Worm (Caenorhabditis elegans) whole organism, L3 larva: ENCODE data around the gene F33A8.7.

Experiments used
- aly-2 ChIP-seq: fragments of 150-350 bp; optimal IDR thresholded peaks from 2 replicates; lab custom pipeline; 2014; ENCODE audit warnings: missing biosample characterization, missing genetic modification characterization
- ama-1 ChIP-seq: fragments of 150-350 bp; optimal IDR thresholded peaks from 2 replicates; lab custom pipeline; 2018
- elt-3 ChIP-seq, 3 experiments: fragments of 150-350 bp in 1 of 3; sonication (generic microtip) in 2 of 3; optimal IDR thresholded peaks; 2 replicates in 2 of 3; 4 replicates in 1 of 3; lab custom pipeline; 2014 to 2017; ENCODE audit warnings: missing biosample characterization in 3 of 3, missing genetic modification characterization in 3 of 3
- fos-1 ChIP-seq: fragments of 150-350 bp; optimal IDR thresholded peaks from 2 replicates; lab custom pipeline; 2014; ENCODE audit warnings: missing biosample characterization, missing genetic modification characterization
- lin-15B ChIP-seq: fragments of 150-350 bp; optimal IDR thresholded peaks from 2 replicates; lab custom pipeline; 2014; ENCODE audit warnings: missing biosample characterization, missing genetic modification characterization
- lsy-12 ChIP-seq: sonication (generic microtip); optimal IDR thresholded peaks from 2 replicates; lab custom pipeline; 2016; ENCODE audit warnings: mild to moderate bottlenecking, missing genetic modification characterization, missing compliant biosample characterization
- mdl-1 ChIP-seq: fragments of 150-350 bp; optimal IDR thresholded peaks from 2 replicates; lab custom pipeline; 2014; ENCODE audit warnings: missing biosample characterization, missing genetic modification characterization
- nhr-237 ChIP-seq: fragments of 150-350 bp; optimal IDR thresholded peaks from 2 replicates; lab custom pipeline; 2014; ENCODE audit warnings: missing biosample characterization, missing genetic modification characterization
- nhr-25 ChIP-seq: sonication (generic microtip); optimal IDR thresholded peaks from 2 replicates; lab custom pipeline; 2017; ENCODE audit warnings: missing biosample characterization, missing genetic modification characterization
- nhr-43 ChIP-seq: sonication (generic microtip); optimal IDR thresholded peaks from 2 replicates; lab custom pipeline; 2016; ENCODE audit warnings: mild to moderate bottlenecking, missing genetic modification characterization, missing compliant biosample characterization; ENCODE audit not compliant: poor library complexity, severe bottlenecking
- pha-4 ChIP-seq: fragments of 150-350 bp; optimal IDR thresholded peaks from 2 replicates; lab custom pipeline; 2014; ENCODE audit warnings: missing biosample characterization, missing genetic modification reagents, missing genetic modification characterization
- pqm-1 ChIP-seq: fragments of 150-350 bp; optimal IDR thresholded peaks from 2 replicates; lab custom pipeline; 2017; ENCODE audit warnings: missing biosample characterization, missing genetic modification characterization, inconsistent platforms
- skn-1 ChIP-seq: fragments of 150-350 bp; optimal IDR thresholded peaks from 2 replicates; lab custom pipeline; 2014; ENCODE audit warnings: missing biosample characterization, missing genetic modification characterization
- ztf-4 ChIP-seq: fragments of 150-350 bp; optimal IDR thresholded peaks from 2 replicates; lab custom pipeline; 2014; ENCODE audit warnings: missing biosample characterization, missing genetic modification characterization

DNA sequence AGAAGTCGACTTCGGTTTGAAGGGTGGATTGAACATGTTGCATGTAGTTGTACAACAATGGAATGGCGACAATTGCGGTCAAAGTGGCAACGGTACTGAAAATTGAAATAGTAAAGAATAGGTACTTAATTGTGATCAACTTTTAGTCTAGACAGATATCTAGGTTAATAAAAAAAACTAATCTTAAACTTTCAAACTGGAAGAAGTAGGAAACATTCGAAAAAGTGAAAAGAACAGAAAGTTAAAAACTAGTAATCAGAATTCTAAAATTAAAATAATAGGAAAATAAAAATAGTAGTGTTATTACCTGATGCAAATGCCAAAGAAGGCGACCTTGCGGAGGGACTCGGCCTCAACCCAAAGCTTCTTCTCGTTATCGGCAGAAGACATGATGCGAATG lies 9.0 kb downstream of the F33A8.7 start:
- TF ChIP-seq nhr-237 (tag; lab: Kevin White, UChicago) = no peak
- no peak for TF ChIP-seq skn-1 (tag; lab: Kevin White, UChicago)
- no peak for TF ChIP-seq lin-15B
- no peak for TF ChIP-seq mdl-1 (tag; lab: Kevin White, UChicago)
- TF ChIP-seq pha-4 = no peak
- TF ChIP-seq nhr-43 (tag; lab: Kevin White, UChicago) = no peak
- TF ChIP-seq fos-1 (tag; lab: Kevin White, UChicago) = no peak
- no peak for TF ChIP-seq ama-1 (lab: Kevin White, UChicago)
- TF ChIP-seq ztf-4 = no peak
- TF ChIP-seq nhr-25 (tag; lab: Kevin White, UChicago) = no peak
- TF ChIP-seq pqm-1 (tag; lab: Kevin White, UChicago) = no peak
- no peak for TF ChIP-seq aly-2 (tag; lab: Kevin White, UChicago)
- TF ChIP-seq lsy-12 (tag; lab: Kevin White, UChicago) = no peak
- no peak for TF ChIP-seq elt-3 (tag; optimal IDR thresholded peaks at IDR 0.05; lab: Kevin White, UChicago)
